Fruit fly (Drosophila melanogaster) whole organism, embryonic: Measurements from ENCODE around the gene CG16758.

Experiments used
- Asciz ChIP-seq: fragments of 200-800 bp; sonication (Bioruptor generic); optimal IDR thresholded peaks from 2 replicates; lab custom pipeline; 2017; ENCODE audit warnings: missing biosample characterization, mild to moderate bottlenecking, missing genetic modification characterization, missing genetic modification reagents
- CG11504 ChIP-seq: fragments of 200-800 bp; sonication (Bioruptor generic); optimal IDR thresholded peaks from 3 replicates; lab custom pipeline; 2019; ENCODE audit warnings: missing biosample characterization, mild to moderate bottlenecking, missing genetic modification characterization, moderate library complexity
- CG11560 ChIP-seq: fragments of 200-800 bp; sonication (Bioruptor generic); IDR thresholded peaks from 3 replicates; pipeline ENCODE4 v1.3.6; 2022; ENCODE audit warnings: missing biosample characterization, missing genetic modification characterization
- CG11695 ChIP-seq: fragments of 200-800 bp; sonication (Bioruptor generic); IDR thresholded peaks from 3 replicates; pipeline ENCODE4 v1.3.6; 2022; ENCODE audit warnings: missing biosample characterization, missing genetic modification characterization
- CG13287 ChIP-seq: fragments of 200-800 bp; sonication (Bioruptor generic); IDR thresholded peaks from 2 replicates; pipeline ENCODE4 v1.3.6; 2022; ENCODE audit warnings: missing biosample characterization, missing genetic modification characterization; ENCODE audit not compliant: partially characterized antibody
- CG13296 ChIP-seq: fragments of 200-800 bp; sonication (Bioruptor generic); optimal IDR thresholded peaks from 3 replicates; lab custom pipeline; 2018; ENCODE audit warnings: missing biosample characterization, mild to moderate bottlenecking, missing genetic modification characterization
- CG13424 ChIP-seq: fragments of 200-800 bp; sonication (Bioruptor generic); optimal IDR thresholded peaks from 2 replicates; lab custom pipeline; 2019; ENCODE audit warnings: missing biosample characterization, mild to moderate bottlenecking, missing genetic modification characterization, moderate library complexity
- CG14710 ChIP-seq: fragments of 200-800 bp; sonication (Bioruptor generic); optimal IDR thresholded peaks from 3 replicates; lab custom pipeline; 2019; ENCODE audit warnings: missing biosample characterization, mild to moderate bottlenecking, missing genetic modification characterization, moderate library complexity
- CG15601 ChIP-seq: fragments of 200-800 bp; sonication (Bioruptor generic); optimal IDR thresholded peaks from 3 replicates; lab custom pipeline; 2019; ENCODE audit warnings: missing biosample characterization, mild to moderate bottlenecking, missing genetic modification characterization, moderate library complexity
- CG1647 ChIP-seq: fragments of 200-800 bp; sonication (Bioruptor generic); optimal IDR thresholded peaks from 3 replicates; lab custom pipeline; 2016; ENCODE audit warnings: missing biosample characterization, missing genetic modification characterization
- CG16863 ChIP-seq: fragments of 200-800 bp; sonication (Bioruptor generic); optimal IDR thresholded peaks from 3 replicates; lab custom pipeline; 2016; ENCODE audit warnings: missing biosample characterization, missing genetic modification characterization
- CG17361 ChIP-seq: fragments of 200-800 bp; sonication (Bioruptor generic); IDR thresholded peaks from 3 replicates; pipeline ENCODE4 v1.3.6; 2022; ENCODE audit warnings: missing biosample characterization, missing genetic modification characterization
- CG17568 ChIP-seq: fragments of 200-800 bp; sonication (Bioruptor generic); optimal IDR thresholded peaks from 2 replicates; lab custom pipeline; 2018; ENCODE audit warnings: missing biosample characterization, mild to moderate bottlenecking, missing genetic modification characterization, moderate library complexity
- CG17612 ChIP-seq: fragments of 200-800 bp; sonication (Bioruptor generic); IDR thresholded peaks from 2 replicates; pipeline ENCODE4 v1.3.6; 2022; ENCODE audit warnings: missing biosample characterization, missing genetic modification characterization
- CG18599 ChIP-seq: fragments of 200-800 bp; sonication (Bioruptor generic); optimal IDR thresholded peaks from 3 replicates; lab custom pipeline; 2017; ENCODE audit warnings: missing biosample characterization, missing genetic modification characterization, mild to moderate bottlenecking, moderate library complexity, missing genetic modification reagents
- CG2129 ChIP-seq: fragments of 200-800 bp; sonication (Bioruptor generic); IDR thresholded peaks from 2 replicates; pipeline ENCODE4 v1.3.6; 2022; ENCODE audit warnings: missing biosample characterization, missing genetic modification characterization; ENCODE audit not compliant: partially characterized antibody
- CG34224 ChIP-seq: fragments of 200-800 bp; sonication (Bioruptor generic); IDR thresholded peaks from 3 replicates; pipeline ENCODE4 v1.3.6; 2022; ENCODE audit warnings: missing biosample characterization, missing genetic modification characterization; ENCODE audit not compliant: partially characterized antibody
- CG4404 ChIP-seq: fragments of 200-800 bp; sonication (Bioruptor generic); IDR thresholded peaks from 2 replicates; pipeline ENCODE4 v1.3.6; 2022; ENCODE audit warnings: missing biosample characterization, missing genetic modification characterization
- CG4424 ChIP-seq: fragments of 200-800 bp; sonication (Bioruptor generic); optimal IDR thresholded peaks from 3 replicates; lab custom pipeline; 2016; ENCODE audit warnings: missing biosample characterization, missing genetic modification characterization
- CG4730 ChIP-seq: fragments of 200-800 bp; sonication (Bioruptor generic); IDR thresholded peaks from 2 replicates; pipeline ENCODE4 v1.3.6; 2022; ENCODE audit warnings: missing biosample characterization, missing genetic modification characterization
- CG8924 ChIP-seq: fragments of 200-800 bp; optimal IDR thresholded peaks from 3 replicates; lab custom pipeline; 2019; ENCODE audit warnings: missing biosample characterization, mild to moderate bottlenecking, missing genetic modification characterization, moderate library complexity
- CG9727 ChIP-seq: fragments of 200-800 bp; sonication (Bioruptor generic); optimal IDR thresholded peaks from 3 replicates; lab custom pipeline; 2017; ENCODE audit warnings: missing biosample characterization, mild to moderate bottlenecking, missing genetic modification characterization
- CG9932 ChIP-seq: fragments of 200-800 bp; sonication (Bioruptor generic); IDR thresholded peaks from 2 replicates; pipeline ENCODE4 v1.3.6; 2022; ENCODE audit warnings: missing biosample characterization, missing genetic modification characterization
- Camta ChIP-seq: fragments of 200-800 bp; sonication (Bioruptor generic); optimal IDR thresholded peaks from 2 replicates; lab custom pipeline; 2016; ENCODE audit warnings: missing biosample characterization, missing genetic modification characterization
- CoRest ChIP-seq: fragments of 200-800 bp; sonication (Bioruptor generic); optimal IDR thresholded peaks from 3 replicates; lab custom pipeline; 2018; ENCODE audit warnings: missing biosample characterization, mild to moderate bottlenecking, missing genetic modification characterization, moderate library complexity
- Dad ChIP-seq: fragments of 200-800 bp; sonication (Bioruptor generic); optimal IDR thresholded peaks from 3 replicates; lab custom pipeline; 2016; ENCODE audit warnings: missing biosample characterization, missing genetic modification characterization
- Dip3 ChIP-seq: fragments of 200-800 bp; sonication (Bioruptor generic); optimal IDR thresholded peaks from 3 replicates; lab custom pipeline; 2016; ENCODE audit warnings: missing biosample characterization, missing genetic modification characterization
- Eip74EF ChIP-seq, 2 experiments: fragments of 200-800 bp in 1 of 2; fragments of >200 bp in 1 of 2; sonication (Bioruptor generic) in 1 of 2; optimal IDR thresholded peaks; 2 replicates each; lab custom pipeline; 2017 to 2019; ENCODE audit warnings: missing biosample characterization in 2 of 2, missing genetic modification characterization in 2 of 2, mild to moderate bottlenecking in 1 of 2, moderate library complexity in 1 of 2
- MTF-1 ChIP-seq: fragments of 200-800 bp; sonication (Bioruptor generic); optimal IDR thresholded peaks from 2 replicates; lab custom pipeline; 2018; ENCODE audit warnings: missing biosample characterization, mild to moderate bottlenecking, missing genetic modification characterization, borderline replicate concordance
- NC2α ChIP-seq: fragments of 200-800 bp; sonication (Bioruptor generic); optimal IDR thresholded peaks from 2 replicates; lab custom pipeline; 2016; ENCODE audit warnings: missing biosample characterization, missing genetic modification characterization
- Oaz ChIP-seq: fragments of 200-800 bp; sonication (Bioruptor generic); IDR thresholded peaks from 2 replicates; pipeline ENCODE4 v1.3.6; 2022; ENCODE audit warnings: missing biosample characterization, missing genetic modification characterization
- bsh ChIP-seq, 2 experiments: fragments of 200-800 bp; sonication (Bioruptor generic); optimal IDR thresholded peaks; 2 replicates each; lab custom pipeline; 2017 to 2018; ENCODE audit warnings: mild to moderate bottlenecking in 2 of 2, missing biosample characterization in 2 of 2, missing genetic modification characterization in 2 of 2, moderate library complexity in 1 of 2
- chn ChIP-seq: fragments of 200-800 bp; sonication (Bioruptor generic); optimal IDR thresholded peaks from 2 replicates; lab custom pipeline; 2016; ENCODE audit warnings: missing biosample characterization, missing genetic modification characterization
- esg ChIP-seq: fragments of 200-800 bp; sonication (Bioruptor generic); conservative IDR thresholded peaks from 2 replicates; pipeline ENCODE4 v1.3.6; 2022; ENCODE audit warnings: missing biosample characterization, missing genetic modification characterization
- gce ChIP-seq: fragments of 200-800 bp; sonication (Bioruptor generic); IDR thresholded peaks from 3 replicates; pipeline ENCODE4 v1.3.6; 2022; ENCODE audit warnings: missing biosample characterization, missing genetic modification characterization
- gro ChIP-seq: fragments of 200-800 bp; sonication (Bioruptor generic); optimal IDR thresholded peaks from 2 replicates; lab custom pipeline; 2016; ENCODE audit warnings: missing biosample characterization, missing genetic modification characterization
- gsb ChIP-seq: fragments of 200-800 bp; sonication (Bioruptor generic); IDR thresholded peaks from 2 replicates; pipeline ENCODE4 v1.3.6; 2022; ENCODE audit warnings: missing biosample characterization, missing genetic modification characterization
- hb ChIP-seq: fragments of 200-800 bp; sonication (Bioruptor generic); IDR thresholded peaks from 3 replicates; pipeline ENCODE4 v1.3.6; 2022; ENCODE audit warnings: missing biosample characterization, missing genetic modification characterization; ENCODE audit not compliant: partially characterized antibody
- hth ChIP-seq: fragments of >200 bp; optimal IDR thresholded peaks from 2 replicates; lab custom pipeline; 2017; ENCODE audit warnings: inconsistent platforms
- klu ChIP-seq: fragments of 200-800 bp; sonication (Bioruptor generic); IDR thresholded peaks from 2 replicates; pipeline ENCODE4 v1.3.6; 2022; ENCODE audit warnings: missing biosample characterization, missing genetic modification characterization
- lilli ChIP-seq: fragments of 200-800 bp; sonication (Bioruptor generic); optimal IDR thresholded peaks from 3 replicates; lab custom pipeline; 2016; ENCODE audit warnings: missing biosample characterization, missing genetic modification characterization
- odd ChIP-seq: fragments of 200-800 bp; sonication (Bioruptor generic); optimal IDR thresholded peaks from 2 replicates; lab custom pipeline; 2017; ENCODE audit warnings: missing biosample characterization, mild to moderate bottlenecking, missing genetic modification characterization
- peb ChIP-seq: fragments of 200-800 bp; sonication (Bioruptor generic); IDR thresholded peaks from 2 replicates; pipeline ENCODE4 v1.3.6; 2022; ENCODE audit warnings: missing biosample characterization, missing genetic modification characterization
- pzg ChIP-seq: fragments of 200-800 bp; sonication (Bioruptor generic); optimal IDR thresholded peaks from 3 replicates; lab custom pipeline; 2018; ENCODE audit warnings: missing biosample characterization, mild to moderate bottlenecking, missing genetic modification characterization, moderate library complexity
- sens-2 ChIP-seq: fragments of 200-800 bp; sonication (Bioruptor generic); IDR thresholded peaks from 2 replicates; pipeline ENCODE4 v1.3.6; 2022; ENCODE audit warnings: missing biosample characterization, missing genetic modification characterization
- tll ChIP-seq, 2 experiments: fragments of 200-800 bp in 1 of 2; fragments of >200 bp in 1 of 2; sonication (Bioruptor generic) in 1 of 2; optimal IDR thresholded peaks; 2 replicates each; lab custom pipeline; 2017 to 2019; ENCODE audit warnings: missing biosample characterization in 2 of 2, missing genetic modification characterization in 2 of 2, mild to moderate bottlenecking in 1 of 2, moderate library complexity in 1 of 2
- toy ChIP-seq: fragments of 200-800 bp; sonication (Bioruptor generic); IDR thresholded peaks from 2 replicates; pipeline ENCODE4 v1.3.6; 2022; ENCODE audit warnings: missing biosample characterization, missing genetic modification characterization
- trh ChIP-seq: fragments of 200-800 bp; sonication (Bioruptor generic); optimal IDR thresholded peaks from 2 replicates; lab custom pipeline; 2016; ENCODE audit warnings: missing biosample characterization, missing genetic modification characterization
- twi ChIP-seq: fragments of 200-800 bp; optimal IDR thresholded peaks from 2 replicates; lab custom pipeline; 2019; ENCODE audit warnings: missing biosample characterization, mild to moderate bottlenecking, missing genetic modification characterization, moderate library complexity

Gene CG16758

dm6 chr3L:2536969-2537600 is 33.7 kb upstream of the CG16758 start (continued):
- TF ChIP-seq toy (GFP tag; lab: Robert Waterston, UW) = no peak
- no peak for TF ChIP-seq CoRest (tag; lab: Kevin White, UChicago)
- TF ChIP-seq Camta (GFP tag; lab: Kevin White, UChicago) = peak; percentile 56
- TF ChIP-seq CG4730 = no peak
- peak; percentile 64 for TF ChIP-seq trh (GFP tag; lab: Kevin White, UChicago)
- TF ChIP-seq CG13287 (GFP tag; lab: Robert Waterston, UW) = no peak
- TF ChIP-seq CG11504 (tag; lab: Kevin White, UChicago) = peak; percentile 67
- TF ChIP-seq CG9932 (GFP tag; lab: Robert Waterston, UW) = no peak
- peak; percentile 84 for TF ChIP-seq CG15601 (tag; lab: Kevin White, UChicago)
- TF ChIP-seq peb = no peak
- TF ChIP-seq CG13424 (tag; lab: Kevin White, UChicago) = peak; percentile 68
- peak; percentile 85 for TF ChIP-seq CG13296 (GFP tag; lab: Kevin White, UChicago)
- no peak for TF ChIP-seq CG11560 (tag; lab: Robert Waterston, UW)
- peak; percentile 82 for TF ChIP-seq CG9727 (GFP tag; lab: Kevin White, UChicago)
- no peak for TF ChIP-seq tll (GFP tag; optimal IDR thresholded peaks at IDR 0.05; lab: Kevin White, UChicago)
- no peak for TF ChIP-seq esg (GFP tag; lab: Robert Waterston, UW)
- no peak for TF ChIP-seq twi (tag; lab: Kevin White, UChicago)
- TF ChIP-seq CG16863 = peak; percentile 43
- no peak for TF ChIP-seq CG2129
- peak; percentile 56 for TF ChIP-seq CG14710 (tag; lab: Kevin White, UChicago)
- no peak for TF ChIP-seq gro
- no peak for TF ChIP-seq Dip3 (GFP tag; lab: Kevin White, UChicago)
- no peak for TF ChIP-seq sens-2 (GFP tag; lab: Robert Waterston, UW)
- peak; percentile 42 for TF ChIP-seq CG8924
- TF ChIP-seq Asciz (GFP tag; lab: Kevin White, UChicago) = peak; percentile 89
- TF ChIP-seq gce (GFP tag; lab: Robert Waterston, UW) = peak; percentile 81; the same call in 2 of the 3 replicates
- no peak for TF ChIP-seq Oaz (GFP tag; lab: Robert Waterston, UW)
- TF ChIP-seq hb = no peak
- TF ChIP-seq hth (lab: Kevin White, UChicago) = no peak
- peak; percentile 44 for TF ChIP-seq NC2α (GFP tag; lab: Kevin White, UChicago)
- no peak for TF ChIP-seq CG4404
- TF ChIP-seq klu (GFP tag; lab: Robert Waterston, UW) = no peak
- no peak for TF ChIP-seq chn (GFP tag; lab: Kevin White, UChicago)
- peak; percentile 84 for TF ChIP-seq CG18599 (GFP tag; lab: Kevin White, UChicago)
- TF ChIP-seq Eip74EF (GFP tag; optimal IDR thresholded peaks at IDR 0.05; lab: Kevin White, UChicago) = peak in 1 of 2 experiments; percentile 70
- TF ChIP-seq gsb (GFP tag; lab: Robert Waterston, UW) = peak; percentile 27
- peak; percentile 90 for TF ChIP-seq MTF-1 (GFP tag; lab: Kevin White, UChicago)
- peak; percentile 59; the same call in 2 of the 3 replicates for TF ChIP-seq CG17361 (GFP tag; lab: Robert Waterston, UW)
- TF ChIP-seq Dad (GFP tag; lab: Kevin White, UChicago) = peak; percentile 36
- no peak for TF ChIP-seq CG17612
- TF ChIP-seq CG1647 (GFP tag; lab: Kevin White, UChicago) = no peak
- TF ChIP-seq bsh (GFP tag; optimal IDR thresholded peaks at IDR 0.05; lab: Kevin White, UChicago) = peak in 1 of 2 experiments; percentile 67
- TF ChIP-seq CG11695 (GFP tag; lab: Robert Waterston, UW) = peak; percentile 68; the same call in 1 of the 3 replicates
- TF ChIP-seq pzg = no peak
- TF ChIP-seq lilli (GFP tag; lab: Kevin White, UChicago) = peak; percentile 8
- peak; percentile 55 for TF ChIP-seq CG4424
- peak; percentile 88 for TF ChIP-seq CG17568 (GFP tag; lab: Kevin White, UChicago)
- TF ChIP-seq odd = peak; percentile 81
- TF ChIP-seq CG34224 = no peak
